Worm (Caenorhabditis elegans) whole organism, early embryonic: ENCODE results near the gene ech-1.1.
A peak's percentile ranks its signal among the peaks of the same experiment; 100 is the strongest.
"Not testable (repeated sequence)": the region's sequence is repeated elsewhere in the genome, so short reads cannot be mapped to it uniquely, and the experiment has no call there.

Source experiments
- B0310.2 ChIP-seq: sonication (generic microtip); optimal IDR thresholded peaks from 2 replicates; lab custom pipeline; 2016; ENCODE audit warnings: mild to moderate bottlenecking, missing genetic modification characterization, missing compliant biosample characterization
- F13C5.2 ChIP-seq: sonication (generic microtip); optimal IDR thresholded peaks from 2 replicates; lab custom pipeline; 2017; ENCODE audit warnings: mild to moderate bottlenecking, missing genetic modification characterization, inconsistent platforms, missing compliant biosample characterization
- aly-1 ChIP-seq: sonication (generic microtip); optimal IDR thresholded peaks from 2 replicates; lab custom pipeline; 2016; ENCODE audit warnings: missing genetic modification characterization, missing compliant biosample characterization
- ama-1 ChIP-seq: fragments of 150-350 bp; optimal IDR thresholded peaks from 2 replicates; lab custom pipeline; 2014
- ceh-13 ChIP-seq: fragments of 200-800 bp; sonication (Bioruptor generic); optimal IDR thresholded peaks from 2 replicates; lab custom pipeline; 2018; ENCODE audit warnings: mild to moderate bottlenecking, missing genetic modification characterization, missing compliant biosample characterization
- ceh-36 ChIP-seq: sonication (generic microtip); optimal IDR thresholded peaks from 2 replicates; lab custom pipeline; 2016; ENCODE audit warnings: missing genetic modification characterization, inconsistent platforms, missing compliant biosample characterization
- ets-7 ChIP-seq: sonication (generic microtip); optimal IDR thresholded peaks from 2 replicates; lab custom pipeline; 2016; ENCODE audit warnings: missing genotype, missing genetic modification characterization, missing compliant biosample characterization
- flt-1 ChIP-seq: fragments of 200-800 bp; sonication (Bioruptor generic); IDR thresholded peaks from 2 replicates; pipeline ENCODE4 v1.3.6; 2022; ENCODE audit warnings: missing genetic modification characterization, missing compliant biosample characterization
- hmbx-1 ChIP-seq: sonication (generic microtip); optimal IDR thresholded peaks from 2 replicates; lab custom pipeline; 2016; ENCODE audit warnings: mild to moderate bottlenecking, missing genetic modification characterization, missing compliant biosample characterization
- hmg-4 ChIP-seq: fragments of 200-800 bp; sonication (Bioruptor generic); optimal IDR thresholded peaks from 2 replicates; lab custom pipeline; 2018; ENCODE audit warnings: mild to moderate bottlenecking, missing genetic modification characterization, missing compliant biosample characterization
- hnd-1 ChIP-seq: sonication (generic microtip); optimal IDR thresholded peaks from 2 replicates; lab custom pipeline; 2016; ENCODE audit warnings: missing genetic modification characterization, missing compliant biosample characterization
- pes-1 ChIP-seq: fragments of 200-800 bp; sonication (Bioruptor generic); IDR thresholded peaks from 2 replicates; pipeline ENCODE4 v1.3.6; 2022; ENCODE audit warnings: missing genetic modification reagents, missing genetic modification characterization, missing compliant biosample characterization
- scrt-1 ChIP-seq: fragments of 200-800 bp; sonication (Bioruptor generic); IDR thresholded peaks from 2 replicates; pipeline ENCODE4 v1.3.6; 2022; ENCODE audit warnings: missing genetic modification characterization, missing compliant biosample characterization
- sea-1 ChIP-seq: fragments of 200-800 bp; sonication (Bioruptor generic); conservative IDR thresholded peaks from 2 replicates; pipeline ENCODE4 v1.3.6; 2022; ENCODE audit warnings: missing genetic modification characterization, missing compliant biosample characterization
- tbx-11 ChIP-seq: fragments of 200-800 bp; sonication (Bioruptor generic); IDR thresholded peaks from 2 replicates; pipeline ENCODE4 v1.3.6; 2022; ENCODE audit warnings: missing genetic modification characterization, missing compliant biosample characterization
- tbx-37 ChIP-seq: fragments of 200-800 bp; sonication (Bioruptor generic); conservative IDR thresholded peaks from 2 replicates; pipeline ENCODE4 v1.3.6; 2022; ENCODE audit warnings: missing genetic modification reagents, missing genetic modification characterization, missing compliant biosample characterization
- tra-4 ChIP-seq: sonication (generic microtip); optimal IDR thresholded peaks from 2 replicates; lab custom pipeline; 2017; ENCODE audit warnings: missing genetic modification characterization, missing compliant biosample characterization

The ech-1.1 gene

DNA sequence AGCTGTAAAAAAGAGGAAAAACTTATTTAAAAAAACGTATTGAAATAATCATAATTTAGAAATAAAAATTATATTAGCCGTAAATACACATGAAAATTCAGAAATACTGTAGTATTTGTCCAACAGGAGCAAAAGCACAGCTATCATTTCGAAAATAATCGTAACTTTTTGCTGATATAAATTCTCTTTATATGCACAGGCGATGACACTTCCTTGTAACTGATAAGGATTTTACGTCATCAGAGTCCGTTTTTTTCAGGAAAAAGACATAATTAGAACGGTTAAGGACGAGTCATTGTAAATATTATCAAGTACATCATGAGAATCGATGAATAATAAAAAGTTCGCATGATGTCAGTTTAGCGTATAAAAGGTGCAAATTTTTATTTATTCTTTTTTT is 37.9 kb downstream of the ech-1.1 start:
- TF ChIP-seq pes-1 (GFP tag; lab: Robert Waterston, UW) (no peak), hmbx-1 (tag; lab: Kevin White, UChicago) (no peak), tra-4 (tag; lab: Kevin White, UChicago) (no peak), sea-1 (no peak), aly-1 (tag; lab: Kevin White, UChicago) (no peak), hnd-1 (tag; lab: Kevin White, UChicago) (no peak), tbx-11 (GFP tag; lab: Robert Waterston, UW) (no peak), ama-1 (no peak), B0310.2 (tag; lab: Kevin White, UChicago) (no peak), ceh-36 (tag; lab: Kevin White, UChicago) (no peak), ceh-13 (no peak), scrt-1 (no peak), F13C5.2 (tag; lab: Kevin White, UChicago) (no peak), tbx-37 (GFP tag; lab: Robert Waterston, UW) (no peak), hmg-4 (no peak), flt-1 (no peak), ets-7 (tag; lab: Kevin White, UChicago) (no peak)

DNA sequence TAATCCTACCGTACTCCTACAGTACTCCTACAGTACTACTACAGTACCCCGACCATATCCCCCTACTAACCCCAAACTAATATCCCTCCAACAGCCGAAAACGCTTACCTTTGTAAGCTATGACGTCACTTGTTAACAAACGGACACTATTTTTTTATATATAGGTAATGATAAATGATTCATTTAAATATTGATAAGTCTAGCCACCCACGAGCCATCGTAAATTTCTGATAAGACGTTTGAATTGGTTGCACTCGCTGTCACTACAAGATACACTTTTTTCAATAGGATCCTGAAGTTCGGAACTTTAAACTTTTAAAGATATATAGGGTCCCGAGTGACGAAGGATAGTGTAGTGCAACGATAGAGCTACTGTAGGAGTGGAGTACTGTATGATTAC is 38.7 kb downstream of the ech-1.1 start, which contains the start of gene nhr-247:
TSS of gene nhr-247 (plus strand) at position 330 of the 400 bp plus-strand sequence.
- not testable (repeated sequence) for TF ChIP-seq ets-7 (tag; lab: Kevin White, UChicago); ceh-13; ama-1

ce11 chrV:15320756-15321332 is 40.5 kb downstream of the ech-1.1 start:
- TF ChIP-seq pes-1 (GFP tag; lab: Robert Waterston, UW): peak; percentile 64
- peak; percentile 51; the same call in 1 of the 2 replicates for TF ChIP-seq flt-1

ce11 chrV:15318638-15319037 is 42.7 kb downstream of the ech-1.1 start, which contains the start of gene nhr-291:
nhr-291 (plus strand) TSS chrV:15318961.
- TF ChIP-seq aly-1 (tag; lab: Kevin White, UChicago) (no peak), tbx-11 (GFP tag; lab: Robert Waterston, UW) (no peak), F13C5.2 (tag; lab: Kevin White, UChicago) (no peak), hmbx-1 (tag; lab: Kevin White, UChicago) (no peak), hnd-1 (tag; lab: Kevin White, UChicago) (no peak), tbx-37 (GFP tag; lab: Robert Waterston, UW) (no peak), flt-1 (no peak), ets-7 (tag; lab: Kevin White, UChicago) (no peak), sea-1 (no peak), scrt-1 (no peak), tra-4 (tag; lab: Kevin White, UChicago) (no peak)

- TF ChIP-seq sea-1: no peak
- TF ChIP-seq scrt-1: no peak
- no peak for TF ChIP-seq aly-1 (tag; lab: Kevin White, UChicago)
- no peak for TF ChIP-seq hnd-1 (tag; lab: Kevin White, UChicago)
- TF ChIP-seq ama-1: no peak
- no peak for TF ChIP-seq ets-7 (tag; lab: Kevin White, UChicago)
- TF ChIP-seq ceh-36 (tag; lab: Kevin White, UChicago): no peak
- TF ChIP-seq tbx-11 (GFP tag; lab: Robert Waterston, UW): no peak
- TF ChIP-seq F13C5.2 (tag; lab: Kevin White, UChicago): no peak
- TF ChIP-seq hmbx-1 (tag; lab: Kevin White, UChicago): no peak
- no peak for TF ChIP-seq tra-4 (tag; lab: Kevin White, UChicago)
- TF ChIP-seq hmg-4: no peak
- TF ChIP-seq tbx-37 (GFP tag; lab: Robert Waterston, UW): no peak
- TF ChIP-seq B0310.2 (tag; lab: Kevin White, UChicago): no peak
- TF ChIP-seq ceh-13: no peak
- no peak for TF ChIP-seq flt-1
- no peak for TF ChIP-seq pes-1 (GFP tag; lab: Robert Waterston, UW)
Measured at ce11 chrV:15315827-15316527, 45.3 kb downstream of the ech-1.1 start, which contains the start of the genes srt-22 and nhr-246. srt-22 (minus strand) TSS chrV:15315927. nhr-246 (plus strand) TSS chrV:15316477.

DNA sequence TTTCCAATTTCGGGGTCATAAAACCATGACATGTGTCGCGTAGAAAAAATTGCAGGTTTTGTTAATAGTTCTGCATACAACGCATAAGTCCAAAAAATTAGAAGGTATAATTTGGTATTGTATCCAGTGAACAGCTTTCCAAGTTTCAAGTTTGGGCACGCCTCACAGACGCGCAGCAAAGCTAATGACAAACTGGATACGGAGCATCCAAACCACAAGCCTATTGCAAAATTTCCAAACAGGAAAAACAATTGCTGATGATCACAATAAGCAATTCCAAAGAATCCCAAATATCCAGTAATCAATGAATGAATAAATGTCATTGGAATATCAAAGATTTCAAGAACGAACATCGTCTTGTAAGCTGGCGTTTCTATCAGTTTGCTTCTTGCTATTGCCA is 47.8 kb downstream of the ech-1.1 start:
- TF ChIP-seq scrt-1 (no peak), ama-1 (no peak), F13C5.2 (tag; lab: Kevin White, UChicago) (no peak), aly-1 (tag; lab: Kevin White, UChicago) (no peak)

DNA sequence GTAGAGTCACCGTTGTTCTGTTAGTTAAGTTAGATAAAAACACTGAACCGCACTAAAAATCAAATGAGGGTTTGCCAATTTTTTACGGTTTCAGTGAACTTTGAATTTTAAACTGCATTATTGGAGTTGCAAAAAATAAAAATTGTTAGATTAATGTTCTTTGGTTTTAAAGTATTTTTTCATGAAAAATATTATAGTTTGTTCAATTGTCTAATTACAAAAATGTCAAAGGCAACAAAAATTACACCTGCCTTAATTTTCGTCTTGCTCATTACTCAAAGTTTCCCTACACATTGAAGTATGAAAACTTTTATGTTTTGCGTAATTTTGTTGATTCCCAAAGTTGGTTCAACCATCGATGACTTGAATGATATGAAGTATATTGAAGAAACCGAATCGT is 50.5 kb downstream of the ech-1.1 start, which contains the start of gene irld-62:
TSS of gene irld-62 (plus strand) at position 301 of the 400 bp plus-strand sequence.
- TF ChIP-seq ama-1 (no peak), hnd-1 (tag; lab: Kevin White, UChicago) (no peak), tbx-37 (GFP tag; lab: Robert Waterston, UW) (no peak), hmg-4 (no peak), ets-7 (tag; lab: Kevin White, UChicago) (no peak), aly-1 (tag; lab: Kevin White, UChicago) (no peak), tra-4 (tag; lab: Kevin White, UChicago) (no peak), tbx-11 (GFP tag; lab: Robert Waterston, UW) (no peak)

- TF ChIP-seq B0310.2 (tag; lab: Kevin White, UChicago) (no peak), hmg-4 (no peak), tbx-11 (GFP tag; lab: Robert Waterston, UW) (no peak), pes-1 (GFP tag; lab: Robert Waterston, UW) (no peak), scrt-1 (no peak), ets-7 (tag; lab: Kevin White, UChicago) (no peak), aly-1 (tag; lab: Kevin White, UChicago) (no peak), hmbx-1 (tag; lab: Kevin White, UChicago) (no peak), tra-4 (tag; lab: Kevin White, UChicago) (no peak), ceh-13 (no peak), hnd-1 (tag; lab: Kevin White, UChicago) (no peak)
Measured at ce11 chrV:15309011-15309410, 52.3 kb downstream of the ech-1.1 start, which contains the start of gene srz-10. srz-10 (minus strand) TSS chrV:15309098.
